Fruit fly (Drosophila melanogaster) whole organism, prepupa: ENCODE measurements around the gene CG45413.

Experiments
- CG8319 ChIP-seq: fragments of 200-800 bp; sonication (Bioruptor generic); optimal IDR thresholded peaks from 3 replicates; lab custom pipeline; 2016; ENCODE audit warnings: missing biosample characterization, missing genetic modification characterization
- CG8632 ChIP-seq: fragments of 200-800 bp; sonication (Bioruptor generic); optimal IDR thresholded peaks from 3 replicates; lab custom pipeline; 2016; ENCODE audit warnings: missing biosample characterization, missing genetic modification characterization
- salr ChIP-seq, 2 experiments: fragments of 200-800 bp; sonication (Bioruptor generic); optimal IDR thresholded peaks; 3 replicates each; lab custom pipeline; 2016 to 2018; ENCODE audit warnings: missing biosample characterization in 2 of 2, missing genetic modification characterization in 2 of 2, mild to moderate bottlenecking in 1 of 2

DNA sequence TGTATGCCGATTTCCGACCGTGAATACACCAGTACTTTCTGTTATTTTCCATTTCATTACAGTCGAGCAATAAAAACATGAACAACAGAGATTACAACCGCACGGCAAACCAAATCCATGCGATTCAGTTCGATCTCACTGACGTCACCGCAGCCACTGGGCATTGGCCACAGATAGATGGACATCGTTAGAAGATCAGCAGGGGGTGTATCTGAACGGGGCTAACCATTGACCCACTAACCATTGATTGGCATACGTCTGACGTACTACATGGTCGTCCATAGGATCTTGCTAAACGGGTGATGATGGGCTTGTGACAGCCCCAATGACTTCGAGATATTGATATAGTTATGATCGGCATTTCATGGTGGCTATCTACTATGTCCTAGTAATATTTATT is 17.9 kb downstream of the CG45413 start:
- no peak for TF ChIP-seq CG8319 (GFP tag; lab: Kevin White, UChicago)
- TF ChIP-seq salr (GFP tag; optimal IDR thresholded peaks at IDR 0.05; lab: Kevin White, UChicago), result no peak
- TF ChIP-seq CG8632 (GFP tag; lab: Kevin White, UChicago), result no peak
